Fruit fly (Drosophila melanogaster) whole organism: ENCODE data around the gene CG12985.

Experiments
- pan ChIP-seq: fragments of >200 bp; optimal IDR thresholded peaks from 2 replicates; lab custom pipeline; 2017
- psq ChIP-seq: fragments of >200 bp; optimal IDR thresholded peaks from 2 replicates; lab custom pipeline; 2017
- usp ChIP-seq: fragments of >200 bp; optimal IDR thresholded peaks from 2 replicates; lab custom pipeline; 2017; ENCODE audit warnings: missing biosample characterization, missing genetic modification characterization, mixed read lengths

- no peak for TF ChIP-seq pan (lab: Kevin White, UChicago)
- no peak for TF ChIP-seq psq (lab: Kevin White, UChicago)
- TF ChIP-seq usp, result no peak
These were observed 12.7 kb upstream of the CG12985 start for dm6 chrX:17870614-17871394.
